Worm (Caenorhabditis elegans): Measurements from ENCODE around the gene hlh-26.

DNA sequence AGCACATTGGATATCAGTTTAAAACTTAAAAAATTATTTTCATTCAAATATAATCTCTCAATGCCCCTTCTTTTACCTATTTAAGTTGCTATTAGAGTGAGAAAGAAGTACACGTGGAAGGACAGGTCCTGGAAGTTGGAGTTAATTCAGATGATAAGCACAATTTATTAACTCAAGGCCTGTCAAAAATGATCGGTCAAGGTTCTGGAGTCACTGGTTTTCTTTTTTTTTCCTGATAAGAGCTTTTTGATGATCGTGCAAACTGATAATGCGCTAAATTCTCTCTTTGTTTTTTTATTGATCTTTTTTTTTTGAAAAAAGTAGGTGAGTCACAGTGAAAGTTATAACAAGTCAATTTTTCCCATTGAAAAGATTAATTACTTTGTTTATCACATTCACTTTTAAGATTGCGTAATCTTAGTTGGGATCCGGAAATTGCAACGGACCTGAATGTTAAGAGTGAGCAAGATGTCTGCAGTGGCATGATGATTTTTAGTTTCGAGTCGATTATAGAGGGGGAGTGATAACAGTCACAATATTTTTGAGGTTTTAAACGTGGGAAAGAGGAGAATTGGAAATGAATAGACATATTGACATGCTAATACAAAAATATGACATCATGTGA lies 21.0 kb downstream of the hlh-26 start:
- TF ChIP-seq ama-1 (optimal IDR thresholded peaks at IDR 0.05) (no peak), aly-1 (tag; optimal IDR thresholded peaks at IDR 0.05) (no peak)

Measured in whole organism, early embryonic.